Worm (Caenorhabditis elegans) whole organism, L1 larva: ENCODE results near the gene ins-5.

ENCODE experiments used
- C16A3.4 ChIP-seq: fragments of 150-350 bp; optimal IDR thresholded peaks from 2 replicates; lab custom pipeline; 2014; ENCODE audit warnings: missing biosample characterization, missing genetic modification characterization
- C34B4.2 ChIP-seq: sonication (generic microtip); optimal IDR thresholded peaks from 2 replicates; lab custom pipeline; 2017; ENCODE audit warnings: mild to moderate bottlenecking, missing genetic modification characterization, missing compliant biosample characterization
- aly-2 ChIP-seq: fragments of 150-350 bp; optimal IDR thresholded peaks from 2 replicates; lab custom pipeline; 2014; ENCODE audit warnings: missing biosample characterization, missing genetic modification characterization
- ama-1 ChIP-seq: fragments of 150-350 bp; optimal IDR thresholded peaks from 2 replicates; lab custom pipeline; 2014
- ceh-63 ChIP-seq: fragments of 200-800 bp; sonication (Bioruptor generic); optimal IDR thresholded peaks from 2 replicates; lab custom pipeline; 2018; ENCODE audit warnings: mild to moderate bottlenecking, missing genetic modification characterization, missing compliant biosample characterization
- ceh-8 ChIP-seq: fragments of 200-800 bp; sonication (Bioruptor generic); optimal IDR thresholded peaks from 2 replicates; lab custom pipeline; 2018; ENCODE audit warnings: mild to moderate bottlenecking, missing genetic modification characterization, moderate library complexity, missing compliant biosample characterization
- ceh-82 ChIP-seq, 3 experiments: fragments of 150-350 bp in 1 of 3; sonication (generic microtip) in 2 of 3; optimal IDR thresholded peaks; 2 replicates each; lab custom pipeline; 2014 to 2017; ENCODE audit warnings: missing biosample characterization in 3 of 3, missing genetic modification characterization in 3 of 3
- ceh-88 ChIP-seq: fragments of 200-800 bp; sonication (Bioruptor generic); IDR thresholded peaks from 2 replicates; pipeline ENCODE4 v1.3.6; 2022; ENCODE audit warnings: missing genetic modification characterization, missing compliant biosample characterization
- dsc-1 ChIP-seq: sonication (generic microtip); optimal IDR thresholded peaks from 2 replicates; lab custom pipeline; 2016; ENCODE audit warnings: mild to moderate bottlenecking, missing genetic modification characterization, missing compliant biosample characterization
- efl-3 ChIP-seq: fragments of 200-800 bp; sonication (Bioruptor generic); optimal IDR thresholded peaks from 2 replicates; lab custom pipeline; 2018; ENCODE audit warnings: mild to moderate bottlenecking, missing genetic modification characterization, missing compliant biosample characterization
- egl-13 ChIP-seq: sonication (generic microtip); optimal IDR thresholded peaks from 2 replicates; lab custom pipeline; 2016; ENCODE audit warnings: missing genotype, missing genetic modification reagents, missing genetic modification characterization, missing compliant biosample characterization
- elt-2 ChIP-seq: sonication (generic microtip); optimal IDR thresholded peaks from 2 replicates; lab custom pipeline; 2016; ENCODE audit warnings: missing genetic modification characterization, mild to moderate bottlenecking, inconsistent platforms, missing compliant biosample characterization, missing genetic modification reagents
- elt-3 ChIP-seq, 6 experiments: fragments of 150-350 bp in 1 of 6; sonication (generic microtip); optimal IDR thresholded peaks; 2 replicates each; lab custom pipeline; 2017 to 2018; ENCODE audit warnings: missing biosample characterization in 6 of 6, missing genetic modification characterization in 6 of 6, inconsistent platforms in 1 of 6
- ets-5 ChIP-seq: fragments of 200-800 bp; sonication (Bioruptor generic); IDR thresholded peaks from 2 replicates; pipeline ENCODE4 v1.3.6; 2022; ENCODE audit warnings: missing genetic modification characterization, missing compliant biosample characterization
- fkh-10 ChIP-seq: sonication (generic microtip); optimal IDR thresholded peaks from 2 replicates; lab custom pipeline; 2017; ENCODE audit warnings: missing biosample characterization, missing genetic modification reagents, missing genetic modification characterization
- fkh-8 ChIP-seq: sonication (generic microtip); optimal IDR thresholded peaks from 2 replicates; lab custom pipeline; 2016; ENCODE audit warnings: mild to moderate bottlenecking, missing genetic modification characterization, missing compliant biosample characterization
- fos-1 ChIP-seq: fragments of 150-350 bp; optimal IDR thresholded peaks from 2 replicates; lab custom pipeline; 2014; ENCODE audit warnings: missing biosample characterization, missing genetic modification characterization
- grh-1 ChIP-seq: fragments of 200-800 bp; sonication (Bioruptor generic); IDR thresholded peaks from 2 replicates; pipeline ENCODE4 v1.3.6; 2022; ENCODE audit warnings: missing genetic modification reagents, missing genetic modification characterization, missing compliant biosample characterization
- hpl-2 ChIP-seq: fragments of 150-350 bp; optimal IDR thresholded peaks from 2 replicates; lab custom pipeline; 2014; ENCODE audit warnings: missing biosample characterization, missing genetic modification reagents, missing genetic modification characterization
- isw-1 ChIP-seq: fragments of 200-800 bp; sonication (Bioruptor generic); IDR thresholded peaks from 2 replicates; pipeline ENCODE4 v1.3.6; 2022; ENCODE audit warnings: missing genetic modification characterization, missing compliant biosample characterization
- lin-15B ChIP-seq: fragments of 150-350 bp; sonication (generic microtip); optimal IDR thresholded peaks from 3 replicates; lab custom pipeline; 2014; ENCODE audit warnings: missing biosample characterization, missing genetic modification characterization
- lin-39 ChIP-seq: fragments of 150-350 bp; optimal IDR thresholded peaks from 2 replicates; lab custom pipeline; 2014; ENCODE audit warnings: missing biosample characterization, missing genetic modification reagents, missing genetic modification characterization
- lir-3 ChIP-seq: sonication (generic microtip); optimal IDR thresholded peaks from 2 replicates; lab custom pipeline; 2016; ENCODE audit warnings: mild to moderate bottlenecking, missing genetic modification characterization, moderate library complexity, missing compliant biosample characterization; ENCODE audit not compliant: poor library complexity
- lsy-2 ChIP-seq, 2 experiments: fragments of 150-350 bp; optimal IDR thresholded peaks; 2 replicates each; lab custom pipeline; 2014; ENCODE audit warnings: missing biosample characterization in 2 of 2, missing genetic modification characterization in 2 of 2
- mab-9 ChIP-seq: fragments of 200-800 bp; sonication (Bioruptor generic); IDR thresholded peaks from 2 replicates; pipeline ENCODE4 v1.3.6; 2022; ENCODE audit warnings: missing genetic modification reagents, missing genetic modification characterization, missing compliant biosample characterization
- nhr-11 ChIP-seq: fragments of 150-350 bp; optimal IDR thresholded peaks from 2 replicates; lab custom pipeline; 2014; ENCODE audit warnings: missing biosample characterization, missing genetic modification characterization
- nhr-12 ChIP-seq: sonication (generic microtip); optimal IDR thresholded peaks from 2 replicates; lab custom pipeline; 2017; ENCODE audit warnings: missing biosample characterization, missing genetic modification characterization
- nhr-19 ChIP-seq: fragments of 200-800 bp; sonication (Bioruptor generic); conservative IDR thresholded peaks from 2 replicates; pipeline ENCODE4 v1.3.6; 2022; ENCODE audit warnings: missing genetic modification characterization, missing compliant biosample characterization
- nhr-20 ChIP-seq: sonication (generic microtip); optimal IDR thresholded peaks from 2 replicates; lab custom pipeline; 2016; ENCODE audit warnings: mild to moderate bottlenecking, missing genetic modification characterization, missing compliant biosample characterization
- nhr-237 ChIP-seq: fragments of 150-350 bp; optimal IDR thresholded peaks from 2 replicates; lab custom pipeline; 2014; ENCODE audit warnings: missing biosample characterization, missing genetic modification characterization
- nhr-28 ChIP-seq: fragments of 150-350 bp; optimal IDR thresholded peaks from 2 replicates; lab custom pipeline; 2014; ENCODE audit warnings: missing biosample characterization, missing genetic modification characterization
- nhr-47 ChIP-seq: sonication (generic microtip); optimal IDR thresholded peaks from 2 replicates; lab custom pipeline; 2016; ENCODE audit warnings: mild to moderate bottlenecking, missing genetic modification characterization, moderate library complexity, missing compliant biosample characterization
- nhr-71 ChIP-seq: sonication (generic microtip); optimal IDR thresholded peaks from 2 replicates; lab custom pipeline; 2016; ENCODE audit warnings: mild to moderate bottlenecking, missing genetic modification characterization, moderate library complexity, missing compliant biosample characterization
- nhr-77 ChIP-seq: fragments of 150-350 bp; optimal IDR thresholded peaks from 2 replicates; lab custom pipeline; 2014; ENCODE audit warnings: missing biosample characterization, missing genetic modification characterization
- nhr-84 ChIP-seq: sonication (generic microtip); optimal IDR thresholded peaks from 2 replicates; lab custom pipeline; 2017; ENCODE audit warnings: missing biosample characterization, missing genetic modification characterization
- nhr-85 ChIP-seq: sonication (generic microtip); peaks from one replicate; lab custom pipeline; 2016; ENCODE audit warnings: missing genetic modification characterization, inconsistent platforms, missing compliant biosample characterization
- nhr-90 ChIP-seq: sonication (generic microtip); optimal IDR thresholded peaks from 2 replicates; lab custom pipeline; 2016; ENCODE audit warnings: mild to moderate bottlenecking, missing genetic modification characterization, missing compliant biosample characterization; ENCODE audit not compliant: poor library complexity
- pag-3 ChIP-seq: sonication (generic microtip); optimal IDR thresholded peaks from 2 replicates; lab custom pipeline; 2017; ENCODE audit warnings: missing genetic modification characterization, mild to moderate bottlenecking, missing compliant biosample characterization, antibody characterized with exemption, borderline replicate concordance; ENCODE audit not compliant: insufficient read depth
- pqm-1 ChIP-seq: sonication (generic microtip); optimal IDR thresholded peaks from 3 replicates; lab custom pipeline; 2017; ENCODE audit warnings: missing biosample characterization, missing genetic modification characterization
- skn-1 ChIP-seq: fragments of 150-350 bp; optimal IDR thresholded peaks from 2 replicates; lab custom pipeline; 2014; ENCODE audit warnings: missing biosample characterization, missing genetic modification characterization
- snu-23 ChIP-seq: sonication (generic microtip); optimal IDR thresholded peaks from 2 replicates; lab custom pipeline; 2016; ENCODE audit warnings: missing genetic modification characterization, missing compliant biosample characterization
- sox-4 ChIP-seq: sonication (generic microtip); optimal IDR thresholded peaks from 2 replicates; lab custom pipeline; 2016; ENCODE audit warnings: missing genetic modification characterization, missing compliant biosample characterization
- sptf-1 ChIP-seq: fragments of 150-350 bp; optimal IDR thresholded peaks from 2 replicates; lab custom pipeline; 2014; ENCODE audit warnings: missing biosample characterization, missing genetic modification characterization
- swsn-7 ChIP-seq: sonication (generic microtip); optimal IDR thresholded peaks from 2 replicates; lab custom pipeline; 2016; ENCODE audit warnings: missing genetic modification characterization, missing compliant biosample characterization
- tbx-2 ChIP-seq: sonication (generic microtip); optimal IDR thresholded peaks from 2 replicates; lab custom pipeline; 2016; ENCODE audit warnings: missing genetic modification characterization, missing compliant biosample characterization
- tlp-1 ChIP-seq: fragments of 150-350 bp; optimal IDR thresholded peaks from 2 replicates; lab custom pipeline; 2014; ENCODE audit warnings: missing biosample characterization, missing genetic modification characterization
- unc-62 ChIP-seq: fragments of 150-350 bp; optimal IDR thresholded peaks from 2 replicates; lab custom pipeline; 2014; ENCODE audit warnings: missing biosample characterization, missing genetic modification reagents, missing genetic modification characterization
- unc-86 ChIP-seq: sonication (generic microtip); optimal IDR thresholded peaks from 2 replicates; lab custom pipeline; 2016; ENCODE audit warnings: missing genetic modification characterization, missing compliant biosample characterization
- vab-15 ChIP-seq: sonication (generic microtip); optimal IDR thresholded peaks from 2 replicates; lab custom pipeline; 2017; ENCODE audit warnings: missing genotype, mild to moderate bottlenecking, missing genetic modification characterization, missing compliant biosample characterization
- xbp-1 ChIP-seq: sonication (generic microtip); optimal IDR thresholded peaks from 2 replicates; lab custom pipeline; 2016; ENCODE audit warnings: missing genetic modification characterization, missing compliant biosample characterization
- zag-1 ChIP-seq: fragments of 150-350 bp; optimal IDR thresholded peaks from 2 replicates; lab custom pipeline; 2014; ENCODE audit warnings: missing biosample characterization, missing genetic modification characterization
- zip-4 ChIP-seq: fragments of 200-800 bp; sonication (Bioruptor generic); optimal IDR thresholded peaks from 2 replicates; lab custom pipeline; 2018; ENCODE audit warnings: mild to moderate bottlenecking, missing genetic modification characterization, moderate library complexity, missing compliant biosample characterization

ins-5 gene

ce11 chrII:5997257-5997656, at the start of gene ins-5:
Gene ins-5 (plus strand): TSS chrII:5997557.
- TF ChIP-seq nhr-20 (tag; lab: Kevin White, UChicago) (no peak), snu-23 (no peak), ceh-88 (no peak), egl-13 (no peak), fos-1 (no peak), nhr-11 (tag; lab: Kevin White, UChicago) (no peak), grh-1 (GFP tag; lab: Robert Waterston, UW) (no peak)

ce11 chrII:5948681-5949080, 48.7 kb upstream of the ins-5 start:
- TF ChIP-seq mab-9 (GFP tag; lab: Robert Waterston, UW), result no peak
- TF ChIP-seq ceh-8, result no peak
- no peak for TF ChIP-seq unc-86 (tag; lab: Kevin White, UChicago)
- peak in 1 of 2 experiments; percentile 3 for TF ChIP-seq lsy-2 (tag; optimal IDR thresholded peaks at IDR 0.05; lab: Kevin White, UChicago)
- TF ChIP-seq pag-3 (tag; lab: Kevin White, UChicago), result no peak
- no peak for TF ChIP-seq isw-1 (GFP tag; lab: Robert Waterston, UW)
- no peak for TF ChIP-seq ceh-63 (GFP tag; lab: Kevin White, UChicago)
- no peak for TF ChIP-seq skn-1 (tag; lab: Kevin White, UChicago)
- no peak for TF ChIP-seq nhr-84 (tag; lab: Kevin White, UChicago)
- no peak for TF ChIP-seq tbx-2 (tag; lab: Kevin White, UChicago)
- no peak for TF ChIP-seq nhr-19 (GFP tag; lab: Robert Waterston, UW)
- peak; percentile 38 for TF ChIP-seq fkh-8
- TF ChIP-seq nhr-77 (tag; lab: Kevin White, UChicago), result no peak
- TF ChIP-seq grh-1 (GFP tag; lab: Robert Waterston, UW), result no peak
- TF ChIP-seq elt-2 (tag; lab: Kevin White, UChicago), result no peak
- TF ChIP-seq dsc-1 (tag; lab: Kevin White, UChicago), result peak; percentile 27
- TF ChIP-seq nhr-12 (tag; lab: Kevin White, UChicago), result no peak
- TF ChIP-seq pqm-1 (tag; lab: Kevin White, UChicago), result no peak
- no peak for TF ChIP-seq nhr-20 (tag; lab: Kevin White, UChicago)
- no peak for TF ChIP-seq swsn-7 (tag; lab: Kevin White, UChicago)
- no peak for TF ChIP-seq nhr-11 (tag; lab: Kevin White, UChicago)
- TF ChIP-seq xbp-1 (tag; lab: Kevin White, UChicago), result no peak
- TF ChIP-seq fos-1, result no peak
- no peak for TF ChIP-seq C16A3.4
- no peak for TF ChIP-seq elt-3 (tag; optimal IDR thresholded peaks at IDR 0.05; lab: Kevin White, UChicago)
- TF ChIP-seq ceh-88, result no peak
- TF ChIP-seq vab-15 (tag; lab: Kevin White, UChicago), result no peak
- peak; percentile 8 for TF ChIP-seq nhr-71 (tag; lab: Kevin White, UChicago)
- no peak for TF ChIP-seq tlp-1
- no peak for TF ChIP-seq ama-1 (lab: Kevin White, UChicago)
- no peak for TF ChIP-seq ets-5 (GFP tag; lab: Robert Waterston, UW)
- no peak for TF ChIP-seq sox-4 (tag; lab: Kevin White, UChicago)
- TF ChIP-seq egl-13, result no peak
- TF ChIP-seq sptf-1, result no peak
- peak; percentile 21 for TF ChIP-seq fkh-10
- no peak for TF ChIP-seq lin-39
- no peak for TF ChIP-seq nhr-28
- TF ChIP-seq nhr-90 (tag; lab: Kevin White, UChicago), result no peak
- TF ChIP-seq nhr-237, result no peak
- TF ChIP-seq C34B4.2 (tag; lab: Kevin White, UChicago), result no peak
- TF ChIP-seq hpl-2, result no peak
- no peak for TF ChIP-seq lir-3 (tag; lab: Kevin White, UChicago)
- TF ChIP-seq nhr-47 (tag; lab: Kevin White, UChicago), result no peak
- no peak for TF ChIP-seq zag-1
- TF ChIP-seq nhr-85 (tag; lab: Kevin White, UChicago), result no peak
- no peak for TF ChIP-seq zip-4 (GFP tag; lab: Kevin White, UChicago)
- no peak for TF ChIP-seq lin-15B (tag; lab: Kevin White, UChicago)
- TF ChIP-seq ceh-82 (tag; optimal IDR thresholded peaks at IDR 0.05; lab: Kevin White, UChicago), result peak in 1 of 3 experiments; percentile 20
- TF ChIP-seq efl-3 (GFP tag; lab: Kevin White, UChicago), result no peak
- no peak for TF ChIP-seq unc-62 (GFP tag; lab: Kevin White, UChicago)
- no peak for TF ChIP-seq aly-2 (tag; lab: Kevin White, UChicago)
